Worm (Caenorhabditis elegans) whole organism, L1 larva: ENCODE results near the gene F46F2.5.

ENCODE experiments used
- C04F5.9 ChIP-seq: sonication (generic microtip); optimal IDR thresholded peaks from 2 replicates; lab custom pipeline; 2016; ENCODE audit warnings: missing genetic modification characterization, missing compliant biosample characterization
- C16A3.4 ChIP-seq: fragments of 150-350 bp; optimal IDR thresholded peaks from 2 replicates; lab custom pipeline; 2014; ENCODE audit warnings: missing biosample characterization, missing genetic modification characterization
- C34B4.2 ChIP-seq: sonication (generic microtip); optimal IDR thresholded peaks from 2 replicates; lab custom pipeline; 2017; ENCODE audit warnings: mild to moderate bottlenecking, missing genetic modification characterization, missing compliant biosample characterization
- F16B12.6 ChIP-seq: fragments of 150-350 bp; optimal IDR thresholded peaks from 2 replicates; lab custom pipeline; 2014; ENCODE audit warnings: missing biosample characterization, missing genetic modification characterization
- aly-2 ChIP-seq: fragments of 150-350 bp; optimal IDR thresholded peaks from 2 replicates; lab custom pipeline; 2014; ENCODE audit warnings: missing biosample characterization, missing genetic modification characterization
- ama-1 ChIP-seq: fragments of 150-350 bp; optimal IDR thresholded peaks from 2 replicates; lab custom pipeline; 2014
- blmp-1 ChIP-seq: fragments of 150-350 bp; optimal IDR thresholded peaks from 2 replicates; lab custom pipeline; 2014; ENCODE audit warnings: missing biosample characterization, missing genetic modification characterization
- ceh-82 ChIP-seq, 3 experiments: fragments of 150-350 bp in 1 of 3; sonication (generic microtip) in 2 of 3; optimal IDR thresholded peaks; 2 replicates each; lab custom pipeline; 2014 to 2017; ENCODE audit warnings: missing biosample characterization in 3 of 3, missing genetic modification characterization in 3 of 3
- ces-1 ChIP-seq: fragments of 150-350 bp; optimal IDR thresholded peaks from 2 replicates; lab custom pipeline; 2014; ENCODE audit warnings: missing biosample characterization, missing genetic modification reagents, missing genetic modification characterization
- efl-1 ChIP-seq, 4 experiments: fragments of 150-350 bp; optimal IDR thresholded peaks in 3 of 4; peaks in 1 of 4; 1 replicate in 1 of 4; 2 replicates in 3 of 4; lab custom pipeline; 2014; ENCODE audit warnings: missing biosample characterization in 2 of 4, missing genetic modification characterization in 2 of 4, missing genetic modification reagents in 2 of 4
- egl-13 ChIP-seq: sonication (generic microtip); optimal IDR thresholded peaks from 2 replicates; lab custom pipeline; 2016; ENCODE audit warnings: missing genotype, missing genetic modification reagents, missing genetic modification characterization, missing compliant biosample characterization
- elt-2 ChIP-seq: sonication (generic microtip); optimal IDR thresholded peaks from 2 replicates; lab custom pipeline; 2016; ENCODE audit warnings: missing genetic modification characterization, mild to moderate bottlenecking, inconsistent platforms, missing compliant biosample characterization, missing genetic modification reagents
- elt-3 ChIP-seq, 6 experiments: fragments of 150-350 bp in 1 of 6; sonication (generic microtip); optimal IDR thresholded peaks; 2 replicates each; lab custom pipeline; 2017 to 2018; ENCODE audit warnings: missing biosample characterization in 6 of 6, missing genetic modification characterization in 6 of 6, inconsistent platforms in 1 of 6
- ets-5 ChIP-seq: fragments of 200-800 bp; sonication (Bioruptor generic); IDR thresholded peaks from 2 replicates; pipeline ENCODE4 v1.3.6; 2022; ENCODE audit warnings: missing genetic modification characterization, missing compliant biosample characterization
- fkh-10 ChIP-seq: sonication (generic microtip); optimal IDR thresholded peaks from 2 replicates; lab custom pipeline; 2017; ENCODE audit warnings: missing biosample characterization, missing genetic modification reagents, missing genetic modification characterization
- fos-1 ChIP-seq: fragments of 150-350 bp; optimal IDR thresholded peaks from 2 replicates; lab custom pipeline; 2014; ENCODE audit warnings: missing biosample characterization, missing genetic modification characterization
- grh-1 ChIP-seq: fragments of 200-800 bp; sonication (Bioruptor generic); IDR thresholded peaks from 2 replicates; pipeline ENCODE4 v1.3.6; 2022; ENCODE audit warnings: missing genetic modification reagents, missing genetic modification characterization, missing compliant biosample characterization
- hlh-4 ChIP-seq: sonication (generic microtip); optimal IDR thresholded peaks from 2 replicates; lab custom pipeline; 2016; ENCODE audit warnings: mild to moderate bottlenecking, missing genetic modification characterization, missing compliant biosample characterization
- hpl-2 ChIP-seq: fragments of 150-350 bp; optimal IDR thresholded peaks from 2 replicates; lab custom pipeline; 2014; ENCODE audit warnings: missing biosample characterization, missing genetic modification reagents, missing genetic modification characterization
- lin-14 ChIP-seq: fragments of 200-800 bp; sonication (Bioruptor generic); optimal IDR thresholded peaks from 2 replicates; lab custom pipeline; 2018; ENCODE audit warnings: mild to moderate bottlenecking, missing genetic modification characterization, moderate library complexity, missing compliant biosample characterization
- lin-15B ChIP-seq: fragments of 150-350 bp; sonication (generic microtip); optimal IDR thresholded peaks from 3 replicates; lab custom pipeline; 2014; ENCODE audit warnings: missing biosample characterization, missing genetic modification characterization
- lin-39 ChIP-seq: fragments of 150-350 bp; optimal IDR thresholded peaks from 2 replicates; lab custom pipeline; 2014; ENCODE audit warnings: missing biosample characterization, missing genetic modification reagents, missing genetic modification characterization
- lsy-2 ChIP-seq, 2 experiments: fragments of 150-350 bp; optimal IDR thresholded peaks; 2 replicates each; lab custom pipeline; 2014; ENCODE audit warnings: missing biosample characterization in 2 of 2, missing genetic modification characterization in 2 of 2
- mdl-1 ChIP-seq, 2 experiments: fragments of 150-350 bp; optimal IDR thresholded peaks; 2 replicates each; lab custom pipeline; 2014 to 2017; ENCODE audit warnings: missing biosample characterization in 2 of 2, missing genetic modification characterization in 2 of 2, inconsistent platforms in 1 of 2
- nhr-11 ChIP-seq: fragments of 150-350 bp; optimal IDR thresholded peaks from 2 replicates; lab custom pipeline; 2014; ENCODE audit warnings: missing biosample characterization, missing genetic modification characterization
- nhr-12 ChIP-seq: sonication (generic microtip); optimal IDR thresholded peaks from 2 replicates; lab custom pipeline; 2017; ENCODE audit warnings: missing biosample characterization, missing genetic modification characterization
- nhr-237 ChIP-seq: fragments of 150-350 bp; optimal IDR thresholded peaks from 2 replicates; lab custom pipeline; 2014; ENCODE audit warnings: missing biosample characterization, missing genetic modification characterization
- nhr-28 ChIP-seq: fragments of 150-350 bp; optimal IDR thresholded peaks from 2 replicates; lab custom pipeline; 2014; ENCODE audit warnings: missing biosample characterization, missing genetic modification characterization
- nhr-71 ChIP-seq: sonication (generic microtip); optimal IDR thresholded peaks from 2 replicates; lab custom pipeline; 2016; ENCODE audit warnings: mild to moderate bottlenecking, missing genetic modification characterization, moderate library complexity, missing compliant biosample characterization
- nhr-76 ChIP-seq: sonication (generic microtip); optimal IDR thresholded peaks from 2 replicates; lab custom pipeline; 2017; ENCODE audit warnings: missing biosample characterization, missing genetic modification characterization
- nhr-77 ChIP-seq: fragments of 150-350 bp; optimal IDR thresholded peaks from 2 replicates; lab custom pipeline; 2014; ENCODE audit warnings: missing biosample characterization, missing genetic modification characterization
- nhr-84 ChIP-seq: sonication (generic microtip); optimal IDR thresholded peaks from 2 replicates; lab custom pipeline; 2017; ENCODE audit warnings: missing biosample characterization, missing genetic modification characterization
- pqm-1 ChIP-seq: sonication (generic microtip); optimal IDR thresholded peaks from 3 replicates; lab custom pipeline; 2017; ENCODE audit warnings: missing biosample characterization, missing genetic modification characterization
- rnt-1 ChIP-seq: sonication (generic microtip); optimal IDR thresholded peaks from 2 replicates; lab custom pipeline; 2016; ENCODE audit warnings: mild to moderate bottlenecking, missing genetic modification characterization, moderate library complexity, missing compliant biosample characterization
- skn-1 ChIP-seq: fragments of 150-350 bp; optimal IDR thresholded peaks from 2 replicates; lab custom pipeline; 2014; ENCODE audit warnings: missing biosample characterization, missing genetic modification characterization
- snpc-4 ChIP-seq: fragments of 150-350 bp; optimal IDR thresholded peaks from 2 replicates; lab custom pipeline; 2014; ENCODE audit warnings: missing biosample characterization, missing genetic modification characterization
- swsn-7 ChIP-seq: sonication (generic microtip); optimal IDR thresholded peaks from 2 replicates; lab custom pipeline; 2016; ENCODE audit warnings: missing genetic modification characterization, missing compliant biosample characterization
- tbx-2 ChIP-seq: sonication (generic microtip); optimal IDR thresholded peaks from 2 replicates; lab custom pipeline; 2016; ENCODE audit warnings: missing genetic modification characterization, missing compliant biosample characterization
- unc-130 ChIP-seq: fragments of 150-350 bp; optimal IDR thresholded peaks from 2 replicates; lab custom pipeline; 2017; ENCODE audit warnings: missing biosample characterization, missing genetic modification characterization, inconsistent platforms
- xbp-1 ChIP-seq: sonication (generic microtip); optimal IDR thresholded peaks from 2 replicates; lab custom pipeline; 2016; ENCODE audit warnings: missing genetic modification characterization, missing compliant biosample characterization
- zag-1 ChIP-seq: fragments of 150-350 bp; optimal IDR thresholded peaks from 2 replicates; lab custom pipeline; 2014; ENCODE audit warnings: missing biosample characterization, missing genetic modification characterization
- ztf-11 ChIP-seq, 2 experiments: sonication (generic microtip); optimal IDR thresholded peaks; 2 replicates each; lab custom pipeline; 2016 to 2017; ENCODE audit warnings: missing genetic modification characterization in 2 of 2, missing biosample characterization in 1 of 2, missing compliant biosample characterization in 1 of 2
- ztf-4 ChIP-seq: fragments of 150-350 bp; optimal IDR thresholded peaks from 2 replicates; lab custom pipeline; 2014; ENCODE audit warnings: missing biosample characterization, missing genetic modification characterization

The F46F2.5 gene

ce11 chrX:15224128-15224527, 38.4 kb upstream of the F46F2.5 start (continued):
- TF ChIP-seq zag-1 (tag; lab: Kevin White, UChicago) (no peak), lin-15B (tag; lab: Kevin White, UChicago) (no peak), mdl-1 (tag; optimal IDR thresholded peaks at IDR 0.05; lab: Kevin White, UChicago) (no peak), ama-1 (no peak), hlh-4 (tag; lab: Kevin White, UChicago) (no peak), ceh-82 (tag; optimal IDR thresholded peaks at IDR 0.05; lab: Kevin White, UChicago) (no peak), nhr-76 (no peak), C04F5.9 (tag; lab: Kevin White, UChicago) (no peak), lin-14 (GFP tag; lab: Kevin White, UChicago) (peak; percentile 28), blmp-1 (tag; lab: Kevin White, UChicago) (no peak), nhr-77 (no peak), elt-2 (no peak), unc-130 (tag; lab: Kevin White, UChicago) (peak; percentile 21), elt-3 (tag; optimal IDR thresholded peaks at IDR 0.05; lab: Kevin White, UChicago) (no peak), aly-2 (tag; lab: Kevin White, UChicago) (no peak), snpc-4 (tag; lab: Kevin White, UChicago) (no peak), swsn-7 (no peak), xbp-1 (tag; lab: Kevin White, UChicago) (no peak), rnt-1 (peak; percentile 56), fkh-10 (GFP tag; lab: Kevin White, UChicago) (no peak), nhr-12 (tag; lab: Kevin White, UChicago) (no peak), C16A3.4 (tag; lab: Kevin White, UChicago) (no peak), nhr-28 (tag; lab: Kevin White, UChicago) (no peak), ztf-4 (tag; lab: Kevin White, UChicago) (no peak), nhr-84 (tag; lab: Kevin White, UChicago) (no peak), nhr-11 (no peak)

ce11 chrX:15225180-15225724, 37.3 kb upstream of the F46F2.5 start:
- TF ChIP-seq skn-1 (tag; lab: Kevin White, UChicago) (no peak), egl-13 (tag; lab: Kevin White, UChicago) (no peak), lsy-2 (tag; optimal IDR thresholded peaks at IDR 0.05; lab: Kevin White, UChicago) (peak in 1 of 2 experiments; percentile 1), hpl-2 (no peak), nhr-237 (tag; lab: Kevin White, UChicago) (no peak), fos-1 (tag; lab: Kevin White, UChicago) (no peak), nhr-71 (tag; lab: Kevin White, UChicago) (peak; percentile 7), lin-39 (tag; lab: Kevin White, UChicago) (no peak), grh-1 (GFP tag; lab: Robert Waterston, UW) (no peak), unc-130 (tag; lab: Kevin White, UChicago) (no peak), F16B12.6 (tag; lab: Kevin White, UChicago) (no peak), lin-15B (tag; lab: Kevin White, UChicago) (no peak), lin-14 (GFP tag; lab: Kevin White, UChicago) (peak; percentile 65), tbx-2 (tag; lab: Kevin White, UChicago) (peak; percentile 10), pqm-1 (tag; lab: Kevin White, UChicago) (no peak), ces-1 (GFP tag; lab: Kevin White, UChicago) (no peak), ztf-11 (tag; optimal IDR thresholded peaks at IDR 0.05; lab: Kevin White, UChicago) (no peak), blmp-1 (tag; lab: Kevin White, UChicago) (peak; percentile 86), C34B4.2 (tag; lab: Kevin White, UChicago) (no peak), aly-2 (tag; lab: Kevin White, UChicago) (no peak)
- TF ChIP-seq, all 84 proteins: peak for 5

- peak; percentile 8 for TF ChIP-seq elt-2
- no peak for TF ChIP-seq efl-1 (optimal IDR thresholded peaks at IDR 0.05; lab: Kevin White, UChicago)
- TF ChIP-seq efl-1 (GFP tag; optimal IDR thresholded peaks at IDR 0.05 in 1 of 2; lab: Kevin White, UChicago) = peak in 1 of 2 experiments; percentile 84
- no peak for TF ChIP-seq ets-5 (GFP tag; lab: Robert Waterston, UW)
Observed at ce11 chrX:15229174-15229573, 33.3 kb upstream of the F46F2.5 start.
